Fruit fly (Drosophila melanogaster): ENCODE measurements around the gene Taf10b.

The Taf10b gene

DNA sequence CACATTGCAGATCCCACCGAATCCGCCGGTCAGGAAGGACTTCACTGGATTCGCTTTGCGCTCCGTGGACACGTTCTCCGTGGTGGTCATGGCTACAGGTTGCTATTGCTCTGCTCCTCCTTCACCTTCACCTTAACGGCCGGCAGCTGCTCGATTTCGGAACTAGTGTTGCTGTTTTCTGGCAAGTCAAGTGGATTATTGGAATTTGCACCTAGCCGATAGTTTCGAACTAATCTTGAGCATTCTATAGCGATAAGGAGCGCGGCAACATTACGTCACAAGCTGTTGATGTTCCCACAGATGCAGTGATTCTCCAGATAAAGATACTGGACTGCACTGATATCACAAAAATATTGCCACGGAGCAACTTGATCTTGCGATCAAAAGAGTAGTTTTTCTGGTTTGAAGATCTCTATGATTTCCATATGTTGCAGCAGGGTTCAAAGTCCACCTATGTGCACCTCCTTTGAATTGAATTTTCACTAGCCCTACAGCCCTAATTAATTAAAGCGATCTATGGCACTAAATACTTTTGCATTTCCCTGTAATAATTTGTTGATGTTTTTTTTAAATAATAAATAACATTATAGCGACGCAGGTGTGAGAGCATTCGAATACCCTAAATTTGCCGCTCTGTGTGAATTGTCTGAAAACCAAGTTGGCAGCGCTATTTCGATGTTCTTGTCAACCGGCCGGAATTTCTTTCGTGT is 2.0 kb upstream of the Taf10b start, which contains the start of the genes colt and HINT1 (continued):
- TF ChIP-seq E2f2 (GFP tag; IDR thresholded peaks at IDR 0.05): no peak; the same call in 1 of the 2 replicates
- 0 out of 2 replicates have a peak, but pooled peaks have one; percentile 42 for TF ChIP-seq CG42726 (GFP tag; IDR thresholded peaks at IDR 0.05; ENCODE audit: partially characterized antibody)
- TF ChIP-seq run (tag; optimal IDR thresholded peaks at IDR 0.05): no peak
- TF ChIP-seq z (GFP tag; IDR thresholded peaks at IDR 0.05): no peak
- no peak for TF ChIP-seq Ets65A (GFP tag)
- peak; percentile 18; the same call in 1 of the 2 replicates for TF ChIP-seq CG6689 (GFP tag; IDR thresholded peaks at IDR 0.05)
- TF ChIP-seq Hand (GFP tag; optimal IDR thresholded peaks at IDR 0.05): no peak
- TF ChIP-seq HmgD (GFP tag; optimal IDR thresholded peaks at IDR 0.05): no peak
- no peak for TF ChIP-seq CG15073 (GFP tag; optimal IDR thresholded peaks at IDR 0.05)
- TF ChIP-seq CG2120 (GFP tag; optimal IDR thresholded peaks at IDR 0.05): peak; percentile 31
- no peak for TF ChIP-seq CG3838 (GFP tag; optimal IDR thresholded peaks at IDR 0.05)
- TF ChIP-seq gsb (GFP tag; IDR thresholded peaks at IDR 0.05): no peak
- no peak for TF ChIP-seq CG6654 (GFP tag; optimal IDR thresholded peaks at IDR 0.05)
- TF ChIP-seq CG17612 (GFP tag; IDR thresholded peaks at IDR 0.05): no peak
- peak; percentile 72 for TF ChIP-seq CG30020 (tag; optimal IDR thresholded peaks at IDR 0.05)
- TF ChIP-seq salm (tag; optimal IDR thresholded peaks at IDR 0.05): peak; percentile 17
- TF ChIP-seq trem (tag; optimal IDR thresholded peaks at IDR 0.05): peak; percentile 99
- no peak for TF ChIP-seq CG15269 (tag; optimal IDR thresholded peaks at IDR 0.05)
- no peak for TF ChIP-seq E2f1 (GFP tag; IDR thresholded peaks at IDR 0.05)
- TF ChIP-seq Hsf (GFP tag; optimal IDR thresholded peaks at IDR 0.05): no peak
- TF ChIP-seq fd64A (GFP tag; optimal IDR thresholded peaks at IDR 0.05): no peak
- TF ChIP-seq Spps (tag; optimal IDR thresholded peaks at IDR 0.05): no peak
- no peak for TF ChIP-seq tgo (GFP tag; IDR thresholded peaks at IDR 0.05)
- TF ChIP-seq ken (GFP tag; IDR thresholded peaks at IDR 0.05): no peak
- TF ChIP-seq CG9609 (GFP tag; optimal IDR thresholded peaks at IDR 0.05): no peak
- TF ChIP-seq CG16779 (GFP tag; IDR thresholded peaks at IDR 0.05): no peak
- TF ChIP-seq CG10274 (GFP tag; optimal IDR thresholded peaks at IDR 0.05): no peak
- TF ChIP-seq Aef1 (GFP tag; IDR thresholded peaks at IDR 0.05): no peak
- TF ChIP-seq Usf (GFP tag; optimal IDR thresholded peaks at IDR 0.05): no peak
- peak; percentile 34; the same call in 1 of the 2 replicates for TF ChIP-seq CG31441 (GFP tag; IDR thresholded peaks at IDR 0.05)
- TF ChIP-seq CG12236 (GFP tag; optimal IDR thresholded peaks at IDR 0.05): no peak
- TF ChIP-seq dmrt99B (tag; optimal IDR thresholded peaks at IDR 0.05): no peak
- TF ChIP-seq ERR (GFP tag; optimal IDR thresholded peaks at IDR 0.05): peak; percentile 2
- TF ChIP-seq Lhr (GFP tag; optimal IDR thresholded peaks at IDR 0.05): peak; percentile 33
- TF ChIP-seq Sox102F (GFP tag; optimal IDR thresholded peaks at IDR 0.05): no peak
- TF ChIP-seq CG5245 (GFP tag; optimal IDR thresholded peaks at IDR 0.05): no peak
- no peak for TF ChIP-seq eyg (GFP tag; optimal IDR thresholded peaks at IDR 0.05)
- no peak for TF ChIP-seq Ada2b (GFP tag; IDR thresholded peaks at IDR 0.05)
- no peak for TF ChIP-seq cwo (GFP tag; optimal IDR thresholded peaks at IDR 0.05)
- TF ChIP-seq CG7271 (tag; optimal IDR thresholded peaks at IDR 0.05): no peak
- 0 out of 3 replicates have a peak, but pooled peaks have one; percentile 28 for TF ChIP-seq CG11695 (GFP tag; IDR thresholded peaks at IDR 0.05)
- TF ChIP-seq bcd (GFP tag; optimal IDR thresholded peaks at IDR 0.05): no peak
- TF ChIP-seq CG10654 (GFP tag; optimal IDR thresholded peaks at IDR 0.05): no peak
- no peak for TF ChIP-seq chn (GFP tag; optimal IDR thresholded peaks at IDR 0.05)
- TF ChIP-seq ind (GFP tag; optimal IDR thresholded peaks at IDR 0.05): no peak
- no peak for TF ChIP-seq TFAM (GFP tag; optimal IDR thresholded peaks at IDR 0.05)
- TF ChIP-seq fd102C (GFP tag; optimal IDR thresholded peaks at IDR 0.05): no peak
- no peak for TF ChIP-seq peb (GFP tag; IDR thresholded peaks at IDR 0.05)
- TF ChIP-seq otp (GFP tag; IDR thresholded peaks at IDR 0.05): no peak
- TF ChIP-seq Oaz (GFP tag; IDR thresholded peaks at IDR 0.05): no peak
- TF ChIP-seq aop (GFP tag; IDR thresholded peaks at IDR 0.05): no peak
- no peak for TF ChIP-seq bowl (GFP tag; IDR thresholded peaks at IDR 0.05)

Measured in whole organism, embryonic.